Fruit fly (Drosophila melanogaster) Kc167 (cell line): ENCODE measurements around the gene GatC.

Experiments
- Myc ChIP-seq: fragments of >200 bp; optimal IDR thresholded peaks from 2 replicates; lab custom pipeline; 2017; ENCODE audit warnings: missing external identifiers
- Sin3A ChIP-seq: fragments of >200 bp; optimal IDR thresholded peaks from 2 replicates; lab custom pipeline; 2018; ENCODE audit warnings: missing external identifiers
- insv ChIP-seq: fragments of >200 bp; optimal IDR thresholded peaks from 3 replicates; lab custom pipeline; 2018; ENCODE audit warnings: missing external identifiers
- psq ChIP-seq: fragments of >200 bp; optimal IDR thresholded peaks from 2 replicates; lab custom pipeline; 2017; ENCODE audit warnings: missing external identifiers
- ttk ChIP-seq: sonication (Bioruptor generic); optimal IDR thresholded peaks from 2 replicates; lab custom pipeline; 2017; ENCODE audit warnings: missing external identifiers

dm6 chr2L:13820176-13820575, 12.7 kb downstream of the GatC start:
- TF ChIP-seq psq (lab: Kevin White, UChicago), result no peak
- no peak for TF ChIP-seq Sin3A
- no peak for TF ChIP-seq ttk
- no peak for TF ChIP-seq insv
- TF ChIP-seq Myc (lab: Kevin White, UChicago), result no peak
